Worm (Caenorhabditis elegans): ENCODE results near the gene C31C9.9.
A peak's percentile ranks its signal among the peaks of the same experiment; 100 is the strongest.

The C31C9.9 gene

ce11 chrII:13670707-13671295 is 16.0 kb downstream of the C31C9.9 start (continued):
- TF ChIP-seq dve-1 (tag; optimal IDR thresholded peaks at IDR 0.05; ENCODE audit: insufficient read depth) (peak; percentile 20), nhr-48 (tag; optimal IDR thresholded peaks at IDR 0.05) (peak; percentile 23), Y105C5A.15 (GFP tag; IDR thresholded peaks at IDR 0.05) (no peak), nhr-77 (tag; optimal IDR thresholded peaks at IDR 0.05) (peak; percentile 73), madf-9 (GFP tag; conservative IDR thresholded peaks at IDR 0.05) (no peak), gei-8 (GFP tag; optimal IDR thresholded peaks at IDR 0.05) (no peak), hmg-1.1 (GFP tag; IDR thresholded peaks at IDR 0.05) (no peak), tag-97 (GFP tag; IDR thresholded peaks at IDR 0.05) (no peak), ceh-62 (tag; optimal IDR thresholded peaks at IDR 0.05) (no peak), hif-1 (tag; optimal IDR thresholded peaks at IDR 0.05) (no peak), ama-1 (optimal IDR thresholded peaks at IDR 0.05) (no peak), lsy-2 (tag; optimal IDR thresholded peaks at IDR 0.05) (no peak), mdt-29 (GFP tag; IDR thresholded peaks at IDR 0.05) (no peak), aly-2 (tag; optimal IDR thresholded peaks at IDR 0.05) (no peak), unc-39 (tag; optimal IDR thresholded peaks at IDR 0.05) (no peak), ceh-82 (tag; optimal IDR thresholded peaks at IDR 0.05) (no peak), nhr-102 (tag; optimal IDR thresholded peaks at IDR 0.05) (no peak), ceh-32 (tag; optimal IDR thresholded peaks at IDR 0.05; ENCODE audit: poor library complexity) (no peak), F26F4.8 (GFP tag; conservative IDR thresholded peaks at IDR 0.05) (no peak), nhr-25 (tag; optimal IDR thresholded peaks at IDR 0.05; ENCODE audit: borderline replicate concordance, insufficient read depth) (no peak), ceh-28 (tag; optimal IDR thresholded peaks at IDR 0.05) (no peak), dmd-9 (GFP tag; IDR thresholded peaks at IDR 0.05) (no peak), hlh-11 (tag; optimal IDR thresholded peaks at IDR 0.05) (peak; percentile 69), dpl-1 (GFP tag; optimal IDR thresholded peaks at IDR 0.05) (no peak), zfp-3 (GFP tag; conservative IDR thresholded peaks at IDR 0.05) (no peak), lin-1 (GFP tag; IDR thresholded peaks at IDR 0.05) (no peak), egl-27 (tag; optimal IDR thresholded peaks at IDR 0.05) (no peak), F10B5.3 (tag; optimal IDR thresholded peaks at IDR 0.05) (no peak), set-16 (GFP tag; IDR thresholded peaks at IDR 0.05) (peak; percentile 58; the same call in 1 of the 2 replicates), daf-16 (GFP tag; optimal IDR thresholded peaks at IDR 0.05) (no peak), daf-16 (tag; optimal IDR thresholded peaks at IDR 0.05) (peak; percentile 51), F44E2.7 (GFP tag; IDR thresholded peaks at IDR 0.05) (no peak), unc-130 (GFP tag; optimal IDR thresholded peaks at IDR 0.05) (no peak), fos-1 (tag; optimal IDR thresholded peaks at IDR 0.05) (no peak), skn-1 (tag; optimal IDR thresholded peaks at IDR 0.05) (no peak), egl-43 (GFP tag; IDR thresholded peaks at IDR 0.05) (no peak; the same call in 1 of the 2 replicates), nhr-10 (tag; optimal IDR thresholded peaks at IDR 0.05) (no peak), ceh-20 (GFP tag; IDR thresholded peaks at IDR 0.05) (no peak), ZK337.2 (GFP tag; IDR thresholded peaks at IDR 0.05) (no peak), F37D6.2 (tag; optimal IDR thresholded peaks at IDR 0.05) (no peak), saeg-2 (GFP tag; IDR thresholded peaks at IDR 0.05) (no peak), pqm-1 (tag; optimal IDR thresholded peaks at IDR 0.05) (peak; percentile 84), hlh-30 (tag; optimal IDR thresholded peaks at IDR 0.05; ENCODE audit: insufficient read depth) (peak; percentile 13), rbr-2 (tag; optimal IDR thresholded peaks at IDR 0.05) (no peak), mxl-3 (GFP tag; optimal IDR thresholded peaks at IDR 0.05) (no peak), Y48G9A.11 (GFP tag; IDR thresholded peaks at IDR 0.05) (no peak), lin-38 (GFP tag; IDR thresholded peaks at IDR 0.05) (no peak), snpc-4 (tag; optimal IDR thresholded peaks at IDR 0.05) (no peak), ctbp-1 (GFP tag; IDR thresholded peaks at IDR 0.05) (no peak), cey-2 (tag; optimal IDR thresholded peaks at IDR 0.05; ENCODE audit: borderline replicate concordance, insufficient read depth) (no peak), arid-1 (GFP tag; conservative IDR thresholded peaks at IDR 0.05) (no peak)

Data from whole organism, L4 larva.